Worm (Caenorhabditis elegans): Measurements from ENCODE around the gene flcn-1.
"Not testable (repeated sequence)": the region's sequence is repeated elsewhere in the genome, so short reads cannot be mapped to it uniquely, and the experiment has no call there.

flcn-1 gene

ce11 chrII:6975725-6976124, 47.2 kb downstream of the flcn-1 start:
- TF ChIP-seq pha-4 (tag; optimal IDR thresholded peaks at IDR 0.05) (no peak), unc-62 (GFP tag; optimal IDR thresholded peaks at IDR 0.05) (no peak), nhr-25 (tag; optimal IDR thresholded peaks at IDR 0.05) (no peak), nhr-77 (tag; optimal IDR thresholded peaks at IDR 0.05) (no peak), lin-15B (tag; optimal IDR thresholded peaks at IDR 0.05) (no peak), ceh-9 (tag; optimal IDR thresholded peaks at IDR 0.05) (no peak), ztf-4 (tag; optimal IDR thresholded peaks at IDR 0.05) (no peak), ceh-28 (tag; optimal IDR thresholded peaks at IDR 0.05) (no peak), ama-1 (optimal IDR thresholded peaks at IDR 0.05) (no peak), aly-2 (tag; optimal IDR thresholded peaks at IDR 0.05) (no peak), daf-12 (tag; optimal IDR thresholded peaks at IDR 0.05) (no peak), unc-39 (tag; optimal IDR thresholded peaks at IDR 0.05) (no peak), ZK546.5 (tag; optimal IDR thresholded peaks at IDR 0.05) (no peak), zag-1 (tag; optimal IDR thresholded peaks at IDR 0.05) (no peak), nfya-1 (tag; optimal IDR thresholded peaks at IDR 0.05; ENCODE audit: insufficient read depth) (no peak), nhr-11 (tag; optimal IDR thresholded peaks at IDR 0.05) (no peak), egl-27 (tag; optimal IDR thresholded peaks at IDR 0.05) (no peak), ztf-11 (tag; optimal IDR thresholded peaks at IDR 0.05) (no peak)

ce11 chrII:6977732-6978131, 49.2 kb downstream of the flcn-1 start, which contains the start of gene C15F1.8:
C15F1.8 (minus strand) TSS chrII:6977832.
- TF ChIP-seq aly-2 (tag; optimal IDR thresholded peaks at IDR 0.05); nhr-77 (tag; optimal IDR thresholded peaks at IDR 0.05); unc-62 (GFP tag; optimal IDR thresholded peaks at IDR 0.05): not testable (repeated sequence)

- TF ChIP-seq nhr-23 (tag; optimal IDR thresholded peaks at IDR 0.05), result peak; percentile 73
- no peak for TF ChIP-seq ceh-28 (tag; optimal IDR thresholded peaks at IDR 0.05)
- no peak for TF ChIP-seq sea-2 (GFP tag; optimal IDR thresholded peaks at IDR 0.05)
Measured at ce11 chrII:6978908-6979307, 50.3 kb downstream of the flcn-1 start.

ce11 chrII:6979646-6980045, 51.1 kb downstream of the flcn-1 start, which contains the start of gene C15F1.2:
C15F1.2 (plus strand) TSS chrII:6979953.
- TF ChIP-seq nhr-11 (tag; optimal IDR thresholded peaks at IDR 0.05) (no peak), ceh-9 (tag; optimal IDR thresholded peaks at IDR 0.05) (no peak), nhr-28 (tag; optimal IDR thresholded peaks at IDR 0.05) (no peak), unc-39 (tag; optimal IDR thresholded peaks at IDR 0.05) (no peak), fos-1 (tag; optimal IDR thresholded peaks at IDR 0.05) (no peak), tbx-2 (tag; optimal IDR thresholded peaks at IDR 0.05) (no peak), nfya-1 (tag; optimal IDR thresholded peaks at IDR 0.05; ENCODE audit: insufficient read depth) (no peak), nhr-25 (tag; optimal IDR thresholded peaks at IDR 0.05) (no peak), ZK546.5 (tag; optimal IDR thresholded peaks at IDR 0.05) (no peak), elt-1 (tag; optimal IDR thresholded peaks at IDR 0.05) (no peak), snpc-4 (tag; optimal IDR thresholded peaks at IDR 0.05) (no peak), lin-15B (tag; optimal IDR thresholded peaks at IDR 0.05) (no peak), pha-4 (tag; optimal IDR thresholded peaks at IDR 0.05) (no peak), ztf-4 (tag; optimal IDR thresholded peaks at IDR 0.05) (no peak), elt-2 (tag; optimal IDR thresholded peaks at IDR 0.05) (no peak), lsy-12 (tag; optimal IDR thresholded peaks at IDR 0.05) (no peak), aly-2 (tag; optimal IDR thresholded peaks at IDR 0.05) (no peak), ceh-16 (tag; optimal IDR thresholded peaks at IDR 0.05) (no peak), sea-2 (GFP tag; optimal IDR thresholded peaks at IDR 0.05) (no peak)

ce11 chrII:6989830-6990287, 61.3 kb downstream of the flcn-1 start, which contains the start of gene C15F1.1:
C15F1.1 (plus strand) TSS chrII:6989880.
- no peak for TF ChIP-seq ama-1 (optimal IDR thresholded peaks at IDR 0.05)
- TF ChIP-seq snpc-4 (tag; optimal IDR thresholded peaks at IDR 0.05), result peak; percentile 77

ce11 chrII:6992949-6993348, 64.4 kb downstream of the flcn-1 start:
- TF ChIP-seq ceh-9 (tag; optimal IDR thresholded peaks at IDR 0.05) (no peak), unc-62 (GFP tag; optimal IDR thresholded peaks at IDR 0.05) (peak; percentile 12), nfya-1 (tag; optimal IDR thresholded peaks at IDR 0.05; ENCODE audit: insufficient read depth) (peak; percentile 88), ceh-28 (tag; optimal IDR thresholded peaks at IDR 0.05) (peak; percentile 18), fkh-10 (GFP tag; optimal IDR thresholded peaks at IDR 0.05) (peak; percentile 94), daf-12 (tag; optimal IDR thresholded peaks at IDR 0.05) (no peak), lin-39 (tag; optimal IDR thresholded peaks at IDR 0.05) (peak; percentile 60), jun-1 (tag; optimal IDR thresholded peaks at IDR 0.05) (no peak), eor-1 (tag; optimal IDR thresholded peaks at IDR 0.05) (no peak), mml-1 (tag; optimal IDR thresholded peaks at IDR 0.05) (no peak), aly-2 (tag; optimal IDR thresholded peaks at IDR 0.05) (no peak), lin-15B (tag; optimal IDR thresholded peaks at IDR 0.05) (peak; percentile 1), ceh-16 (tag; optimal IDR thresholded peaks at IDR 0.05) (no peak), snpc-4 (tag; optimal IDR thresholded peaks at IDR 0.05) (no peak), lsy-12 (tag; optimal IDR thresholded peaks at IDR 0.05) (peak; percentile 15), egl-5 (tag; optimal IDR thresholded peaks at IDR 0.05) (peak; percentile 36), mdl-1 (tag; optimal IDR thresholded peaks at IDR 0.05) (no peak), ama-1 (optimal IDR thresholded peaks at IDR 0.05) (no peak), sea-2 (GFP tag; optimal IDR thresholded peaks at IDR 0.05) (no peak), pqm-1 (tag; optimal IDR thresholded peaks at IDR 0.05) (no peak), hmg-11 (tag; optimal IDR thresholded peaks at IDR 0.05) (peak; percentile 11), ZK546.5 (tag; optimal IDR thresholded peaks at IDR 0.05) (no peak), nhr-43 (tag; optimal IDR thresholded peaks at IDR 0.05; ENCODE audit: poor library complexity, severe bottlenecking) (no peak)

Data from whole organism, L3 larva.